Worm (Caenorhabditis elegans) whole organism, L3 larva: ENCODE results near the gene C37E2.3.

Experiments used
- ama-1 ChIP-seq: fragments of 150-350 bp; optimal IDR thresholded peaks from 2 replicates; lab custom pipeline; 2018
- ceh-82 ChIP-seq: fragments of 150-350 bp; optimal IDR thresholded peaks from 2 replicates; lab custom pipeline; 2014; ENCODE audit warnings: missing biosample characterization, missing genetic modification characterization
- elt-3 ChIP-seq, 3 experiments: fragments of 150-350 bp in 1 of 3; sonication (generic microtip) in 2 of 3; optimal IDR thresholded peaks; 2 replicates in 2 of 3; 4 replicates in 1 of 3; lab custom pipeline; 2014 to 2017; ENCODE audit warnings: missing biosample characterization in 3 of 3, missing genetic modification characterization in 3 of 3
- jun-1 ChIP-seq: fragments of 150-350 bp; optimal IDR thresholded peaks from 2 replicates; lab custom pipeline; 2014; ENCODE audit warnings: missing biosample characterization, missing genetic modification reagents, missing genetic modification characterization
- nhr-23 ChIP-seq: fragments of 150-350 bp; optimal IDR thresholded peaks from 2 replicates; lab custom pipeline; 2014; ENCODE audit warnings: missing biosample characterization, missing genetic modification reagents, missing genetic modification characterization
- nhr-237 ChIP-seq: fragments of 150-350 bp; optimal IDR thresholded peaks from 2 replicates; lab custom pipeline; 2014; ENCODE audit warnings: missing biosample characterization, missing genetic modification characterization
- pha-4 ChIP-seq: fragments of 150-350 bp; optimal IDR thresholded peaks from 2 replicates; lab custom pipeline; 2014; ENCODE audit warnings: missing biosample characterization, missing genetic modification reagents, missing genetic modification characterization
- pqm-1 ChIP-seq: fragments of 150-350 bp; optimal IDR thresholded peaks from 2 replicates; lab custom pipeline; 2017; ENCODE audit warnings: missing biosample characterization, missing genetic modification characterization, inconsistent platforms
- skn-1 ChIP-seq: fragments of 150-350 bp; optimal IDR thresholded peaks from 2 replicates; lab custom pipeline; 2014; ENCODE audit warnings: missing biosample characterization, missing genetic modification characterization
- snpc-4 ChIP-seq: fragments of 150-350 bp; optimal IDR thresholded peaks from 2 replicates; lab custom pipeline; 2014; ENCODE audit warnings: missing biosample characterization, missing genetic modification characterization
- unc-39 ChIP-seq: sonication (generic microtip); optimal IDR thresholded peaks from 4 replicates; lab custom pipeline; 2017; ENCODE audit warnings: missing biosample characterization, missing genetic modification characterization
- zag-1 ChIP-seq: fragments of 150-350 bp; optimal IDR thresholded peaks from 2 replicates; lab custom pipeline; 2014; ENCODE audit warnings: missing biosample characterization, missing genetic modification characterization

DNA sequence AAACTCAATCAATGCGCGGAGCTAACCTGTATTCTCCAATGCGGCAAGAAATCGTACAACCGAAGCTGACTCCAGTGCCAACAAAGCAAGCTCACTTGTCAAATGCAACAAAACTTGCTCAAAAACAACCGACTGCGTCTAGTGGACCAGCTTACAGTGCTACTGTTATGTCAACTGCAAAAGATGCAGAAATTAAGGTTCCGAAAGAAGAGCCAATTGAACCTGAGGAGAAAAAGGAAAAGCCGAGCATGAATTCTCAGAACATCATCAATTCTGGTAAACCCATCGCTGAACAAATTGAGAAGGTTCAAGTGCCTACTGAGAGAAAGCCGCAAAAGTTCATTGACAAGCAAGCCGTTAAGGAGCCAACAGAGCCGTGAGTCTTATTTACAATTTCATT lies 48.8 kb upstream of the C37E2.3 start:
- no peak for TF ChIP-seq ama-1 (lab: Kevin White, UChicago)
- no peak for TF ChIP-seq elt-3 (tag; optimal IDR thresholded peaks at IDR 0.05; lab: Kevin White, UChicago)
- TF ChIP-seq unc-39 (tag; lab: Kevin White, UChicago), result no peak
- TF ChIP-seq jun-1 (tag; lab: Kevin White, UChicago), result no peak
- no peak for TF ChIP-seq skn-1 (tag; lab: Kevin White, UChicago)
- no peak for TF ChIP-seq nhr-23 (tag; lab: Kevin White, UChicago)
- TF ChIP-seq nhr-237, result no peak
- TF ChIP-seq zag-1 (tag; lab: Kevin White, UChicago), result no peak
- no peak for TF ChIP-seq pha-4 (tag; lab: Kevin White, UChicago)
- TF ChIP-seq ceh-82 (tag; lab: Kevin White, UChicago), result no peak
- no peak for TF ChIP-seq pqm-1 (tag; lab: Kevin White, UChicago)
- TF ChIP-seq snpc-4 (tag; lab: Kevin White, UChicago), result no peak
